Fruit fly (Drosophila melanogaster) whole organism, embryonic: ENCODE results near the gene unk.
A peak's percentile ranks its signal among the peaks of the same experiment; 100 is the strongest.

Experiments used
- Adf1 ChIP-seq: fragments of 200-800 bp; sonication (Bioruptor generic); IDR thresholded peaks from 2 replicates; pipeline ENCODE4 v1.3.6; 2022; ENCODE audit warnings: missing biosample characterization, missing genetic modification characterization
- Blimp-1 ChIP-seq: fragments of 200-800 bp; sonication (Bioruptor generic); optimal IDR thresholded peaks from 3 replicates; lab custom pipeline; 2018; ENCODE audit warnings: missing biosample characterization, missing genetic modification characterization, mild to moderate bottlenecking, moderate library complexity, missing genetic modification reagents
- CG10147 ChIP-seq: fragments of 200-800 bp; sonication (Bioruptor generic); optimal IDR thresholded peaks from 2 replicates; lab custom pipeline; 2019; ENCODE audit warnings: missing biosample characterization, mild to moderate bottlenecking, missing genetic modification characterization, moderate library complexity
- CG10209 ChIP-seq: fragments of 200-800 bp; sonication (Bioruptor generic); optimal IDR thresholded peaks from 3 replicates; lab custom pipeline; 2017; ENCODE audit warnings: missing biosample characterization, mild to moderate bottlenecking, missing genetic modification characterization, missing genetic modification reagents
- CG11695 ChIP-seq: fragments of 200-800 bp; sonication (Bioruptor generic); IDR thresholded peaks from 3 replicates; pipeline ENCODE4 v1.3.6; 2022; ENCODE audit warnings: missing biosample characterization, missing genetic modification characterization
- CG11696 ChIP-seq: fragments of 200-800 bp; sonication (Bioruptor generic); IDR thresholded peaks from 2 replicates; pipeline ENCODE4 v1.3.6; 2022; ENCODE audit warnings: missing biosample characterization, missing genetic modification characterization
- CG14710 ChIP-seq: fragments of 200-800 bp; sonication (Bioruptor generic); optimal IDR thresholded peaks from 3 replicates; lab custom pipeline; 2019; ENCODE audit warnings: missing biosample characterization, mild to moderate bottlenecking, missing genetic modification characterization, moderate library complexity
- CG14965 ChIP-seq: fragments of 200-800 bp; sonication (Bioruptor generic); optimal IDR thresholded peaks from 2 replicates; lab custom pipeline; 2016; ENCODE audit warnings: missing biosample characterization, missing genetic modification characterization, borderline replicate concordance
- CG1602 ChIP-seq: fragments of 200-800 bp; sonication (Bioruptor generic); optimal IDR thresholded peaks from 3 replicates; lab custom pipeline; 2016; ENCODE audit warnings: missing biosample characterization, missing genetic modification characterization
- CG17361 ChIP-seq: fragments of 200-800 bp; sonication (Bioruptor generic); IDR thresholded peaks from 3 replicates; pipeline ENCODE4 v1.3.6; 2022; ENCODE audit warnings: missing biosample characterization, missing genetic modification characterization
- CG17829 ChIP-seq: fragments of 200-800 bp; optimal IDR thresholded peaks from 2 replicates; lab custom pipeline; 2019; ENCODE audit warnings: missing biosample characterization, mild to moderate bottlenecking, missing genetic modification characterization, moderate library complexity
- CG18011 ChIP-seq: fragments of 200-800 bp; sonication (Bioruptor generic); optimal IDR thresholded peaks from 2 replicates; lab custom pipeline; 2017; ENCODE audit warnings: missing biosample characterization, missing genetic modification characterization, mild to moderate bottlenecking, moderate library complexity, missing genotype
- CG2712 ChIP-seq: fragments of 200-800 bp; optimal IDR thresholded peaks from 3 replicates; lab custom pipeline; 2019; ENCODE audit warnings: missing biosample characterization, mild to moderate bottlenecking, missing genetic modification characterization, moderate library complexity
- CG4854 ChIP-seq: fragments of 200-800 bp; sonication (Bioruptor generic); optimal IDR thresholded peaks from 2 replicates; lab custom pipeline; 2016; ENCODE audit warnings: missing biosample characterization, missing genetic modification characterization, inconsistent platforms
- CG5180 ChIP-seq: fragments of 200-800 bp; sonication (Bioruptor generic); optimal IDR thresholded peaks from 3 replicates; lab custom pipeline; 2017; ENCODE audit warnings: missing biosample characterization, missing genetic modification characterization, mild to moderate bottlenecking, moderate library complexity, missing genetic modification reagents
- CG5245 ChIP-seq: fragments of 200-800 bp; sonication (Bioruptor generic); optimal IDR thresholded peaks from 3 replicates; lab custom pipeline; 2016; ENCODE audit warnings: missing biosample characterization, missing genetic modification characterization
- CG6254 ChIP-seq: fragments of 200-800 bp; sonication (Bioruptor generic); optimal IDR thresholded peaks from 3 replicates; lab custom pipeline; 2017; ENCODE audit warnings: mild to moderate bottlenecking, missing biosample characterization, missing genetic modification reagents, missing genetic modification characterization
- CG7357 ChIP-seq: fragments of 200-800 bp; sonication (Bioruptor generic); IDR thresholded peaks from 3 replicates; pipeline ENCODE4 v1.3.6; 2022; ENCODE audit warnings: missing biosample characterization, missing genetic modification characterization
- CG8359 ChIP-seq: fragments of 200-800 bp; sonication (Bioruptor generic); optimal IDR thresholded peaks from 2 replicates; lab custom pipeline; 2017; ENCODE audit warnings: missing biosample characterization, mild to moderate bottlenecking, missing genetic modification characterization, borderline replicate concordance
- CG9727 ChIP-seq: fragments of 200-800 bp; sonication (Bioruptor generic); optimal IDR thresholded peaks from 3 replicates; lab custom pipeline; 2017; ENCODE audit warnings: missing biosample characterization, mild to moderate bottlenecking, missing genetic modification characterization
- CHES-1-like ChIP-seq: fragments of 200-800 bp; sonication (Bioruptor generic); optimal IDR thresholded peaks from 2 replicates; lab custom pipeline; 2016; ENCODE audit warnings: missing biosample characterization, missing genetic modification characterization
- Dad ChIP-seq: fragments of 200-800 bp; sonication (Bioruptor generic); optimal IDR thresholded peaks from 3 replicates; lab custom pipeline; 2016; ENCODE audit warnings: missing biosample characterization, missing genetic modification characterization
- Dbx ChIP-seq: fragments of 200-800 bp; sonication (Bioruptor generic); IDR thresholded peaks from 3 replicates; pipeline ENCODE4 v1.3.6; 2022; ENCODE audit warnings: missing biosample characterization, missing genetic modification characterization
- HLH3B ChIP-seq: fragments of 200-800 bp; sonication (Bioruptor generic); IDR thresholded peaks from 2 replicates; pipeline ENCODE4 v1.3.6; 2022; ENCODE audit warnings: missing biosample characterization, missing genetic modification characterization
- HLH54F ChIP-seq: fragments of 200-800 bp; sonication (Bioruptor generic); optimal IDR thresholded peaks from 3 replicates; lab custom pipeline; 2016; ENCODE audit warnings: missing biosample characterization, missing genetic modification characterization
- Hand ChIP-seq: fragments of 200-800 bp; sonication (Bioruptor generic); optimal IDR thresholded peaks from 2 replicates; lab custom pipeline; 2017; ENCODE audit warnings: mild to moderate bottlenecking, missing biosample characterization, missing genetic modification reagents, missing genetic modification characterization
- NK7.1 ChIP-seq: fragments of 200-800 bp; sonication (Bioruptor generic); optimal IDR thresholded peaks from 3 replicates; lab custom pipeline; 2016; ENCODE audit warnings: missing biosample characterization, missing genetic modification characterization
- Sox100B ChIP-seq: fragments of 200-800 bp; sonication (Bioruptor generic); optimal IDR thresholded peaks from 3 replicates; lab custom pipeline; 2018; ENCODE audit warnings: missing biosample characterization, mild to moderate bottlenecking, missing genetic modification characterization
- Sry-δ ChIP-seq: fragments of 200-800 bp; sonication (Bioruptor generic); optimal IDR thresholded peaks from 2 replicates; lab custom pipeline; 2016; ENCODE audit warnings: missing biosample characterization, missing genetic modification characterization
- Usf ChIP-seq: fragments of 200-800 bp; sonication (Bioruptor generic); optimal IDR thresholded peaks from 2 replicates; lab custom pipeline; 2017; ENCODE audit warnings: missing genotype, missing biosample characterization, missing genetic modification characterization
- YL-1 ChIP-seq: fragments of 200-800 bp; sonication (Bioruptor generic); optimal IDR thresholded peaks from 3 replicates; lab custom pipeline; 2017; ENCODE audit warnings: missing biosample characterization, mild to moderate bottlenecking, missing genetic modification characterization
- aop ChIP-seq: fragments of 200-800 bp; sonication (Bioruptor generic); IDR thresholded peaks from 2 replicates; pipeline ENCODE4 v1.3.6; 2022; ENCODE audit warnings: missing biosample characterization, missing genetic modification characterization
- bsh ChIP-seq, 2 experiments: fragments of 200-800 bp; sonication (Bioruptor generic); optimal IDR thresholded peaks; 2 replicates each; lab custom pipeline; 2017 to 2018; ENCODE audit warnings: mild to moderate bottlenecking in 2 of 2, missing biosample characterization in 2 of 2, missing genetic modification characterization in 2 of 2, moderate library complexity in 1 of 2
- chif ChIP-seq, 2 experiments: fragments of 200-800 bp; sonication (Bioruptor generic); optimal IDR thresholded peaks; 3 replicates each; lab custom pipeline; 2016; ENCODE audit warnings: missing biosample characterization in 2 of 2, missing genetic modification characterization in 2 of 2
- danr ChIP-seq: fragments of 200-800 bp; sonication (Bioruptor generic); IDR thresholded peaks from 2 replicates; pipeline ENCODE4 v1.3.6; 2022; ENCODE audit warnings: missing biosample characterization, missing genetic modification characterization
- dm ChIP-seq: fragments of 200-800 bp; sonication (Bioruptor generic); optimal IDR thresholded peaks from 3 replicates; lab custom pipeline; 2016; ENCODE audit warnings: missing biosample characterization, missing genetic modification characterization
- en ChIP-seq: fragments of 200-800 bp; sonication (Bioruptor generic); optimal IDR thresholded peaks from 2 replicates; lab custom pipeline; 2016; ENCODE audit warnings: missing biosample characterization, missing genetic modification characterization
- fd3F ChIP-seq: fragments of 200-800 bp; sonication (Bioruptor generic); optimal IDR thresholded peaks from 2 replicates; lab custom pipeline; 2018; ENCODE audit warnings: missing biosample characterization, mild to moderate bottlenecking, missing genetic modification characterization, moderate library complexity
- gcm2 ChIP-seq: fragments of 200-800 bp; sonication (Bioruptor generic); optimal IDR thresholded peaks from 2 replicates; lab custom pipeline; 2016; ENCODE audit warnings: missing biosample characterization, missing genetic modification characterization
- gro ChIP-seq: fragments of 200-800 bp; sonication (Bioruptor generic); optimal IDR thresholded peaks from 2 replicates; lab custom pipeline; 2016; ENCODE audit warnings: missing biosample characterization, missing genetic modification characterization
- jigr1 ChIP-seq: fragments of 200-800 bp; sonication (Bioruptor generic); IDR thresholded peaks from 3 replicates; pipeline ENCODE4 v1.3.6; 2022; ENCODE audit warnings: missing biosample characterization, missing genetic modification characterization
- lab ChIP-seq: fragments of 200-800 bp; sonication (Bioruptor generic); optimal IDR thresholded peaks from 3 replicates; lab custom pipeline; 2017; ENCODE audit warnings: missing biosample characterization, missing genetic modification characterization, mild to moderate bottlenecking, moderate library complexity, missing genetic modification reagents
- mirr ChIP-seq: fragments of 200-800 bp; sonication (Bioruptor generic); optimal IDR thresholded peaks from 3 replicates; lab custom pipeline; 2018; ENCODE audit warnings: missing biosample characterization, mild to moderate bottlenecking, missing genetic modification characterization
- mld ChIP-seq: fragments of 200-800 bp; sonication (Bioruptor generic); IDR thresholded peaks from 3 replicates; pipeline ENCODE4 v1.3.6; 2022; ENCODE audit warnings: missing biosample characterization, missing genetic modification characterization; ENCODE audit not compliant: partially characterized antibody
- nerfin-2 ChIP-seq: fragments of 200-800 bp; sonication (Bioruptor generic); IDR thresholded peaks from 2 replicates; pipeline ENCODE4 v1.3.6; 2022; ENCODE audit warnings: missing biosample characterization, missing genetic modification characterization; ENCODE audit not compliant: partially characterized antibody
- pum ChIP-seq: fragments of 200-800 bp; sonication (Bioruptor generic); optimal IDR thresholded peaks from 2 replicates; lab custom pipeline; 2016; ENCODE audit warnings: missing biosample characterization, missing genetic modification characterization
- rib ChIP-seq: fragments of 200-800 bp; sonication (Bioruptor generic); IDR thresholded peaks from 2 replicates; pipeline ENCODE4 v1.3.6; 2022; ENCODE audit warnings: missing biosample characterization, missing genetic modification characterization
- row ChIP-seq: fragments of 200-800 bp; sonication (Bioruptor generic); IDR thresholded peaks from 3 replicates; pipeline ENCODE4 v1.3.6; 2022; ENCODE audit warnings: missing biosample characterization, missing genetic modification characterization
- sisA ChIP-seq: fragments of 200-800 bp; sonication (Bioruptor generic); IDR thresholded peaks from 2 replicates; pipeline ENCODE4 v1.3.6; 2022; ENCODE audit warnings: missing biosample characterization, missing genetic modification characterization
- yki ChIP-seq: fragments of >200 bp; optimal IDR thresholded peaks from 3 replicates; lab custom pipeline; 2018
- zfh1 ChIP-seq: fragments of 200-800 bp; sonication (Bioruptor generic); IDR thresholded peaks from 3 replicates; pipeline ENCODE4 v1.3.6; 2022; ENCODE audit warnings: missing biosample characterization, missing genetic modification characterization

The unk gene

dm6 chr3R:23149021-23149571, 8.6 kb downstream of the unk start (continued):
- TF ChIP-seq lab (GFP tag; lab: Kevin White, UChicago) (no peak), CG10147 (GFP tag; lab: Kevin White, UChicago) (no peak), CG4854 (GFP tag; lab: Kevin White, UChicago) (no peak), chif (GFP tag; optimal IDR thresholded peaks at IDR 0.05; lab: Kevin White, UChicago) (no peak), CG8359 (GFP tag; lab: Kevin White, UChicago) (peak; percentile 3), CG2712 (tag; lab: Kevin White, UChicago) (peak; percentile 73), CG11695 (GFP tag; lab: Robert Waterston, UW) (0 out of 3 replicates have a peak, but pooled peaks have one; percentile 25), CG11696 (GFP tag; lab: Robert Waterston, UW) (no peak), zfh1 (0 out of 3 replicates have a peak, but pooled peaks have one; percentile 8), CHES-1-like (no peak), dm (GFP tag; lab: Kevin White, UChicago) (no peak), gcm2 (GFP tag; lab: Kevin White, UChicago) (no peak), Adf1 (GFP tag; lab: Robert Waterston, UW) (no peak), CG17829 (tag; lab: Kevin White, UChicago) (peak; percentile 69), CG6254 (peak; percentile 39), Dad (GFP tag; lab: Kevin White, UChicago) (no peak), HLH54F (no peak), Blimp-1 (peak; percentile 59), bsh (GFP tag; optimal IDR thresholded peaks at IDR 0.05; lab: Kevin White, UChicago) (peak; percentile 62 to 65), yki (lab: Kevin White, UChicago) (no peak), Sox100B (GFP tag; lab: Kevin White, UChicago) (no peak), en (GFP tag; lab: Kevin White, UChicago) (no peak), CG14710 (tag; lab: Kevin White, UChicago) (peak; percentile 68), jigr1 (GFP tag; lab: Robert Waterston, UW) (no peak), mirr (GFP tag; lab: Kevin White, UChicago) (no peak), CG18011 (GFP tag; lab: Kevin White, UChicago) (no peak), CG9727 (peak; percentile 72), gro (no peak), CG5245 (no peak), CG10209 (peak; percentile 28), CG5180 (GFP tag; lab: Kevin White, UChicago) (no peak), pum (GFP tag; lab: Kevin White, UChicago) (no peak), row (GFP tag; lab: Robert Waterston, UW) (peak; percentile 61), rib (GFP tag; lab: Robert Waterston, UW) (no peak), danr (GFP tag; lab: Robert Waterston, UW) (no peak), CG7357 (GFP tag; lab: Robert Waterston, UW) (no peak), aop (GFP tag; lab: Robert Waterston, UW) (no peak), CG17361 (peak; percentile 63), Hand (GFP tag; lab: Kevin White, UChicago) (no peak), nerfin-2 (GFP tag; lab: Robert Waterston, UW) (no peak), HLH3B (GFP tag; lab: Robert Waterston, UW) (no peak), Dbx (GFP tag; lab: Robert Waterston, UW) (no peak), CG1602 (GFP tag; lab: Kevin White, UChicago) (peak; percentile 12), mld (GFP tag; lab: Robert Waterston, UW) (no peak), fd3F (GFP tag; lab: Kevin White, UChicago) (no peak), Sry-δ (GFP tag; lab: Kevin White, UChicago) (no peak), Usf (GFP tag; lab: Kevin White, UChicago) (peak; percentile 15), sisA (GFP tag; lab: Robert Waterston, UW) (no peak), YL-1 (GFP tag; lab: Kevin White, UChicago) (no peak), NK7.1 (GFP tag; lab: Kevin White, UChicago) (no peak), CG14965 (no peak)
